Fruit fly (Drosophila melanogaster) whole organism, adult: ENCODE data around the gene Sema1a.

Source experiments
- cic ChIP-seq: fragments of 200-800 bp; sonication (Bioruptor generic); optimal IDR thresholded peaks from 2 replicates; lab custom pipeline; 2017; ENCODE audit warnings: missing biosample characterization, mild to moderate bottlenecking, missing genetic modification characterization, moderate library complexity
- kay ChIP-seq: fragments of 200-800 bp; sonication (Bioruptor generic); peaks from one replicate; lab custom pipeline; 2016; ENCODE audit warnings: missing biosample characterization, missing genetic modification characterization, borderline replicate concordance
- ovo ChIP-seq: fragments of 200-800 bp; sonication (Bioruptor generic); optimal IDR thresholded peaks from 2 replicates; lab custom pipeline; 2016; ENCODE audit warnings: missing biosample characterization, missing genetic modification characterization

DNA sequence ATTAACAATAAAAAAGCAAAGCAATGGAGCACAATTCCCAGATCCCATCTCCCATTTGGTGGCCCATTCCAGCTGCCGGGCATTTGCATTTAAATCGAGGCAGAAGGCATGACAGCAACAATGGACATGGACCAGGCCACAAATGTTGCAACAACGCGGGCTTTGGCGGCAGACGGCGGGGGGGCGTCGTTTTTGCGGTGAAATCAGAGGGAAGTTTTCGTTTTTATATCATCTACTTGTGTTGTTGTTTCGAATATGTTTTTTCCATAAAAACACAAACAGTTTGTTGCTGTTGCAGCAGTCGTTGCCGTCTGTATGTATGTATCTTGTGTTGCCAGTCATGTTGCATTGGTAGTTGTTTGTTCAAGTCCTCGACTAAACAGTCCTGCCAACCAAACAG is 117.6 kb downstream of the Sema1a start:
- TF ChIP-seq kay (GFP tag; lab: Kevin White, UChicago) = no peak
- TF ChIP-seq ovo (GFP tag; lab: Kevin White, UChicago) = no peak
- no peak for TF ChIP-seq cic (GFP tag; lab: Kevin White, UChicago)
